Fruit fly (Drosophila melanogaster): ENCODE results near the gene foxo.

dm6 chr3R:14009643-14010042, 47.1 kb upstream of the foxo start:
- TF ChIP-seq insv (optimal IDR thresholded peaks at IDR 0.05), result no peak
- TF ChIP-seq h (optimal IDR thresholded peaks at IDR 0.05), result no peak
- no peak for TF ChIP-seq ttk (optimal IDR thresholded peaks at IDR 0.05)
- no peak for TF ChIP-seq Myc (optimal IDR thresholded peaks at IDR 0.05)
- no peak for TF ChIP-seq psq (optimal IDR thresholded peaks at IDR 0.05)
- TF ChIP-seq Sin3A (optimal IDR thresholded peaks at IDR 0.05), result no peak

Data from Kc167 (cell line).